Worm (Caenorhabditis elegans) whole organism, L4 larva: ENCODE data around the gene unc-5.

Experiments
- D1046.2 ChIP-seq: fragments of 200-800 bp; sonication (Bioruptor generic); IDR thresholded peaks from 2 replicates; pipeline ENCODE4 v1.3.6; 2022; ENCODE audit warnings: missing genetic modification characterization, missing compliant biosample characterization
- F10B5.3 ChIP-seq: sonication (generic microtip); optimal IDR thresholded peaks from 2 replicates; lab custom pipeline; 2016; ENCODE audit warnings: mild to moderate bottlenecking, missing genetic modification characterization, missing compliant biosample characterization
- F26F4.8 ChIP-seq: fragments of 200-800 bp; sonication (Bioruptor generic); conservative IDR thresholded peaks from 2 replicates; pipeline ENCODE4 v1.3.6; 2022; ENCODE audit warnings: missing genetic modification characterization, missing compliant biosample characterization
- T20F7.1 ChIP-seq: fragments of 200-800 bp; sonication (Bioruptor generic); optimal IDR thresholded peaks from 2 replicates; lab custom pipeline; 2018; ENCODE audit warnings: mild to moderate bottlenecking, missing genetic modification characterization, missing compliant biosample characterization
- T26A8.4 ChIP-seq: fragments of 200-800 bp; sonication (Bioruptor generic); IDR thresholded peaks from 2 replicates; pipeline ENCODE4 v1.3.6; 2022; ENCODE audit warnings: missing genetic modification characterization, missing compliant biosample characterization
- Y48G9A.11 ChIP-seq: fragments of 200-800 bp; sonication (Bioruptor generic); IDR thresholded peaks from 2 replicates; pipeline ENCODE4 v1.3.6; 2022; ENCODE audit warnings: missing genetic modification reagents, missing genetic modification characterization, missing compliant biosample characterization
- attf-4 ChIP-seq: sonication (generic microtip); optimal IDR thresholded peaks from 3 replicates; lab custom pipeline; 2017; ENCODE audit warnings: missing biosample characterization, missing genetic modification characterization
- ceh-32 ChIP-seq: sonication (generic microtip); optimal IDR thresholded peaks from 2 replicates; lab custom pipeline; 2016; ENCODE audit warnings: mild to moderate bottlenecking, missing genetic modification characterization, missing compliant biosample characterization; ENCODE audit not compliant: poor library complexity
- ceh-44 ChIP-seq: fragments of 200-800 bp; sonication (Bioruptor generic); IDR thresholded peaks from 2 replicates; pipeline ENCODE4 v1.3.6; 2022; ENCODE audit warnings: missing genetic modification reagents, missing genetic modification characterization, missing compliant biosample characterization
- ceh-82 ChIP-seq: sonication (generic microtip); optimal IDR thresholded peaks from 2 replicates; lab custom pipeline; 2017; ENCODE audit warnings: missing biosample characterization, missing genetic modification characterization
- ces-1 ChIP-seq: fragments of 150-350 bp; sonication (generic microtip); optimal IDR thresholded peaks from 4 replicates; lab custom pipeline; 2014; ENCODE audit warnings: missing biosample characterization, missing genetic modification reagents, missing genetic modification characterization
- cey-2 ChIP-seq: sonication (generic microtip); optimal IDR thresholded peaks from 3 replicates; lab custom pipeline; 2017; ENCODE audit warnings: missing genetic modification characterization, mild to moderate bottlenecking, missing compliant biosample characterization, antibody characterized with exemption, borderline replicate concordance; ENCODE audit not compliant: insufficient read depth
- daf-12 ChIP-seq: fragments of 150-350 bp; optimal IDR thresholded peaks from 2 replicates; lab custom pipeline; 2014; ENCODE audit warnings: missing biosample characterization, missing genetic modification reagents, missing genetic modification characterization
- daf-19 ChIP-seq: fragments of 200-800 bp; sonication (Bioruptor generic); conservative IDR thresholded peaks from 2 replicates; pipeline ENCODE4 v1.3.6; 2022; ENCODE audit warnings: missing genetic modification characterization, missing compliant biosample characterization
- dve-1 ChIP-seq: sonication (generic microtip); optimal IDR thresholded peaks from 2 replicates; lab custom pipeline; 2017; ENCODE audit warnings: antibody characterized with exemption, mild to moderate bottlenecking, missing genetic modification characterization, missing compliant biosample characterization; ENCODE audit not compliant: insufficient read depth
- fkh-10 ChIP-seq: fragments of 150-350 bp; optimal IDR thresholded peaks from 2 replicates; lab custom pipeline; 2014; ENCODE audit warnings: missing biosample characterization, missing genetic modification reagents, missing genetic modification characterization
- fos-1 ChIP-seq: fragments of 150-350 bp; optimal IDR thresholded peaks from 2 replicates; lab custom pipeline; 2014; ENCODE audit warnings: missing biosample characterization, missing genetic modification characterization
- hif-1 ChIP-seq, 2 experiments: sonication (generic microtip); optimal IDR thresholded peaks; 2 replicates each; lab custom pipeline; 2016 to 2017; ENCODE audit warnings: missing compliant biosample characterization in 2 of 2, missing genetic modification characterization in 2 of 2, missing genetic modification reagents in 2 of 2, missing genotype in 2 of 2, mild to moderate bottlenecking in 1 of 2
- lim-7 ChIP-seq: fragments of 200-800 bp; sonication (Bioruptor generic); IDR thresholded peaks from 2 replicates; pipeline ENCODE4 v1.3.6; 2022; ENCODE audit warnings: missing genetic modification characterization, missing compliant biosample characterization
- lin-13 ChIP-seq: fragments of 150-350 bp; optimal IDR thresholded peaks from 2 replicates; lab custom pipeline; 2014; ENCODE audit warnings: missing biosample characterization, missing genetic modification reagents, missing genetic modification characterization
- lin-29 ChIP-seq: fragments of 200-800 bp; sonication (Bioruptor generic); IDR thresholded peaks from 2 replicates; pipeline ENCODE4 v1.3.6; 2022; ENCODE audit warnings: missing genetic modification reagents, missing genetic modification characterization, missing compliant biosample characterization
- lin-38 ChIP-seq: fragments of 200-800 bp; sonication (Bioruptor generic); IDR thresholded peaks from 2 replicates; pipeline ENCODE4 v1.3.6; 2022; ENCODE audit warnings: missing genetic modification reagents, missing genetic modification characterization, missing compliant biosample characterization
- madf-9 ChIP-seq: fragments of 200-800 bp; sonication (Bioruptor generic); conservative IDR thresholded peaks from 2 replicates; pipeline ENCODE4 v1.3.6; 2022; ENCODE audit warnings: missing genetic modification reagents, missing genetic modification characterization, missing compliant biosample characterization
- mep-1 ChIP-seq: fragments of 150-350 bp; sonication (generic microtip); optimal IDR thresholded peaks from 3 replicates; lab custom pipeline; 2014; ENCODE audit warnings: missing biosample characterization, missing genetic modification characterization
- mes-2 ChIP-seq: sonication (generic microtip); optimal IDR thresholded peaks from 2 replicates; lab custom pipeline; 2016; ENCODE audit warnings: missing genotype, mild to moderate bottlenecking, missing genetic modification characterization, missing compliant biosample characterization; ENCODE audit not compliant: poor library complexity, severe bottlenecking
- mxl-2 ChIP-seq: fragments of 200-800 bp; sonication (Bioruptor generic); conservative IDR thresholded peaks from 2 replicates; pipeline ENCODE4 v1.3.6; 2022; ENCODE audit warnings: missing genetic modification reagents, missing genetic modification characterization, missing compliant biosample characterization
- mxl-3 ChIP-seq: fragments of 200-800 bp; sonication (Bioruptor generic); optimal IDR thresholded peaks from 2 replicates; lab custom pipeline; 2018; ENCODE audit warnings: mild to moderate bottlenecking, missing genetic modification characterization, missing compliant biosample characterization
- nhr-237 ChIP-seq: sonication (generic microtip); optimal IDR thresholded peaks from 2 replicates; lab custom pipeline; 2017; ENCODE audit warnings: missing biosample characterization, missing genetic modification characterization
- nhr-28 ChIP-seq: fragments of 150-350 bp; optimal IDR thresholded peaks from 2 replicates; lab custom pipeline; 2014; ENCODE audit warnings: missing biosample characterization, missing genetic modification characterization
- nhr-41 ChIP-seq: fragments of 200-800 bp; sonication (Bioruptor generic); IDR thresholded peaks from 2 replicates; pipeline ENCODE4 v1.3.6; 2022; ENCODE audit warnings: missing genetic modification reagents, missing genetic modification characterization, missing compliant biosample characterization
- nhr-6 ChIP-seq: fragments of 150-350 bp; optimal IDR thresholded peaks from 2 replicates; lab custom pipeline; 2014; ENCODE audit warnings: missing biosample characterization, missing genetic modification characterization
- sdz-12 ChIP-seq: fragments of 200-800 bp; sonication (Bioruptor generic); optimal IDR thresholded peaks from 2 replicates; lab custom pipeline; 2018; ENCODE audit warnings: mild to moderate bottlenecking, missing genetic modification characterization, missing compliant biosample characterization
- spr-1 ChIP-seq: sonication (generic microtip); optimal IDR thresholded peaks from 2 replicates; lab custom pipeline; 2016; ENCODE audit warnings: mild to moderate bottlenecking, missing genetic modification characterization, missing compliant biosample characterization
- unc-62 ChIP-seq, 3 experiments: fragments of 150-350 bp in 1 of 3; sonication (generic microtip); optimal IDR thresholded peaks in 2 of 3; peaks in 1 of 3; 1 replicate in 1 of 3; 2 replicates in 2 of 3; lab custom pipeline; 2014 to 2017; ENCODE audit warnings: missing biosample characterization in 3 of 3, missing genetic modification characterization in 3 of 3, missing genetic modification reagents in 3 of 3, missing genotype in 1 of 3
- zip-11 ChIP-seq: fragments of 200-800 bp; sonication (Bioruptor generic); IDR thresholded peaks from 2 replicates; pipeline ENCODE4 v1.3.6; 2022; ENCODE audit warnings: missing genetic modification characterization, missing compliant biosample characterization
- ztf-7 ChIP-seq: fragments of 150-350 bp; optimal IDR thresholded peaks from 2 replicates; lab custom pipeline; 2014; ENCODE audit warnings: missing biosample characterization, missing genetic modification characterization

unc-5 gene

DNA sequence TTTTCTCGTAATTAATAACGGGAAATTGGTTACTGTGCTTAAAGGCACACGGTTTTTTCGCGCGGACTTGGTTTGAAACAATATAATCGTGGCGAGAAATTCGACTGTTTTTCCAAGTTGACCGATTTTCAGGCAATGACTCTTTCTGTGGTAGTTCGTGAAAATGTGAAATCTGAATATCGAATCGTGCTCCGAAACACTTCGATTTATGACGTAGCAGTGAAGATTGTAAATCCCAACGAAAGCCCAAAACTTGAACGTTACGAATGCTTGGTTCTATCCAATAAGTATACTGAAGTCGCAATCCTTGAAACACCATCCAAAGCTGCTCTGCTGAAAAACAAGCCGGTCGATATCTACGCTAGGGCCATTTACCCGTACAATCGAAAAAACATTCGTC is 34.0 kb downstream of the unc-5 start:
- TF ChIP-seq unc-62 (GFP tag; optimal IDR thresholded peaks at IDR 0.05 in 1 of 2; lab: Kevin White, UChicago), result peak in 1 of 2 experiments; percentile 77
- TF ChIP-seq unc-62 (tag; optimal IDR thresholded peaks at IDR 0.05; lab: Kevin White, UChicago), result no peak
- TF ChIP-seq Y48G9A.11 (GFP tag; lab: Robert Waterston, UW), result no peak
- TF ChIP-seq, all 104 proteins: peak for 1

- TF ChIP-seq cey-2 (tag; lab: Kevin White, UChicago), result no peak
- TF ChIP-seq mxl-2, result no peak
- TF ChIP-seq lin-13 (GFP tag; lab: Kevin White, UChicago), result no peak
- no peak for TF ChIP-seq ces-1 (GFP tag; lab: Kevin White, UChicago)
- TF ChIP-seq zip-11 (GFP tag; lab: Robert Waterston, UW), result no peak
- no peak for TF ChIP-seq sdz-12 (GFP tag; lab: Kevin White, UChicago)
- no peak for TF ChIP-seq ceh-82 (tag; lab: Kevin White, UChicago)
- TF ChIP-seq ceh-44 (GFP tag; lab: Robert Waterston, UW), result no peak
- TF ChIP-seq mxl-3 (GFP tag; lab: Kevin White, UChicago), result no peak
- no peak for TF ChIP-seq mes-2 (tag; lab: Kevin White, UChicago)
- TF ChIP-seq daf-12 (tag; lab: Kevin White, UChicago), result no peak
- no peak for TF ChIP-seq F10B5.3 (tag; lab: Kevin White, UChicago)
- no peak for TF ChIP-seq D1046.2 (GFP tag; lab: Robert Waterston, UW)
- no peak for TF ChIP-seq fkh-10 (GFP tag; lab: Kevin White, UChicago)
- TF ChIP-seq, all 104 proteins: peak for 0
Observed at ce11 chrIV:5493692-5494091, 34.4 kb downstream of the unc-5 start, which contains the start of gene B0273.1. B0273.1 (plus strand) TSS chrIV:5493992.

ce11 chrIV:5493135-5493534 is 35.0 kb downstream of the unc-5 start:
- no peak for TF ChIP-seq hif-1 (tag; optimal IDR thresholded peaks at IDR 0.05; lab: Kevin White, UChicago)
- no peak for TF ChIP-seq F26F4.8 (GFP tag; lab: Robert Waterston, UW)
- no peak for TF ChIP-seq mep-1 (tag; lab: Kevin White, UChicago)
- TF ChIP-seq daf-19 (GFP tag; lab: Robert Waterston, UW), result no peak
- TF ChIP-seq nhr-28 (tag; lab: Kevin White, UChicago), result no peak
- TF ChIP-seq ztf-7, result no peak
- TF ChIP-seq dve-1 (tag; lab: Kevin White, UChicago), result no peak
- TF ChIP-seq attf-4, result no peak
- no peak for TF ChIP-seq ces-1 (GFP tag; lab: Kevin White, UChicago)
- no peak for TF ChIP-seq nhr-41
- TF ChIP-seq ceh-32 (tag; lab: Kevin White, UChicago), result no peak
- no peak for TF ChIP-seq sdz-12 (GFP tag; lab: Kevin White, UChicago)
- no peak for TF ChIP-seq lin-38 (GFP tag; lab: Robert Waterston, UW)
- no peak for TF ChIP-seq T20F7.1 (GFP tag; lab: Kevin White, UChicago)
- TF ChIP-seq T26A8.4, result no peak
- TF ChIP-seq fos-1 (tag; lab: Kevin White, UChicago), result no peak
- TF ChIP-seq madf-9, result no peak
- TF ChIP-seq nhr-237 (tag; lab: Kevin White, UChicago), result no peak
- no peak for TF ChIP-seq lim-7 (GFP tag; lab: Robert Waterston, UW)
- no peak for TF ChIP-seq fkh-10 (GFP tag; lab: Kevin White, UChicago)

DNA sequence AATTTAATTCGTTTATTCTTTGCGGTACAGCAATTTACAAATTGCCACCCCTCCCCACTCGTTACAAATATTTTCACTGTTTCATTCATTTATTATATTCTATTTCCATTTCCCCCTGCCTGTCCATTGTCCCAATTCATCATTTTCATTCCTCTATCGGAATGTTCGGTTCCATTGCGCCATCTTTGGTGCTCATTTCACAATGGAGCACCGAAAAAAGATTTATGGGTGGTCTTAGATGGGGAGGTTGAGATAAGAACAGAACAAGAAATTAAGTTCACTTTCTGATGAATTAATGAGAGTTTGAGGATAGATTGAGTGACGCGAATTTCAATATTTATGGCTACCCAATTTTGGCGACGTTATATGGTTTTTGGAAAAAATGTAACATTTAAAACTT is 35.9 kb downstream of the unc-5 start:
- TF ChIP-seq nhr-6 (tag; lab: Kevin White, UChicago) (no peak), lin-29 (GFP tag; lab: Robert Waterston, UW) (no peak), unc-62 (GFP tag; optimal IDR thresholded peaks at IDR 0.05 in 1 of 2; lab: Kevin White, UChicago) (peak in 1 of 2 experiments; percentile 63), unc-62 (tag; optimal IDR thresholded peaks at IDR 0.05; lab: Kevin White, UChicago) (no peak), spr-1 (tag; lab: Kevin White, UChicago) (no peak), T20F7.1 (GFP tag; lab: Kevin White, UChicago) (no peak)
